Worm (Caenorhabditis elegans): ENCODE measurements around the gene msp-3.

DNA sequence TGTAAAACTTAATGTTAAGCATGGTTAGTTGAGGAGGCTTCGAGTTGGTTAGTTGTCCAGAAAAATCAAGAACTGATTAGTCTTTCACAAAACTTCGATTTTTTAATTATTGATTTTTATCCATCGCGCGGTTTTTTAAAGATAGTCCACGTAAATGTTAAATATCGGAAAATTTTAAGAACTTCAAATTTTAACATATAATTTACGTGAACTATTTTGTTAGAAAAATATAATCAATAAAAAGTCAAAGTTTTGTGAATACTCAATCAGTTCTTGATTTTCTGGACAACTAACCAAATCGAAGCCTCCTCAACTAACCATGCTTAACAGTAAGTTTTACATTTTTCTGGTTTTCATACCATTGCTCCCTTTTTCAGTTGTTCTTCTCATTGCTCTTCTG, 48.7 kb upstream of the msp-3 start, which contains the start of the genes C33F10.11 and C33F10.1:
- no peak for TF ChIP-seq jun-1 (tag; optimal IDR thresholded peaks at IDR 0.05)
- no peak for TF ChIP-seq ceh-9 (tag; optimal IDR thresholded peaks at IDR 0.05)
- no peak for TF ChIP-seq tbx-2 (tag; optimal IDR thresholded peaks at IDR 0.05)
- TF ChIP-seq elt-2 (tag; optimal IDR thresholded peaks at IDR 0.05), result no peak
- no peak for TF ChIP-seq nhr-25 (tag; optimal IDR thresholded peaks at IDR 0.05)
- no peak for TF ChIP-seq nhr-28 (tag; optimal IDR thresholded peaks at IDR 0.05)
- TF ChIP-seq nhr-11 (tag; optimal IDR thresholded peaks at IDR 0.05), result no peak
- no peak for TF ChIP-seq snpc-4 (tag; optimal IDR thresholded peaks at IDR 0.05)
- TF ChIP-seq mdl-1 (tag; optimal IDR thresholded peaks at IDR 0.05), result no peak
- TF ChIP-seq ama-1 (optimal IDR thresholded peaks at IDR 0.05), result no peak
- TF ChIP-seq nfya-1 (tag; optimal IDR thresholded peaks at IDR 0.05; ENCODE audit: insufficient read depth), result no peak

Data from whole organism, L3 larva.